Fruit fly (Drosophila melanogaster): ENCODE results near the gene CG12885.

Gene CG12885

dm6 chr3R:27581890-27582487, 61.3 kb downstream of the CG12885 start, which contains the start of gene wdb (continued):
- TF ChIP-seq prd (optimal IDR thresholded peaks at IDR 0.05) (no peak), prd (GFP tag; IDR thresholded peaks at IDR 0.05) (no peak), maf-S (GFP tag; optimal IDR thresholded peaks at IDR 0.05) (peak; percentile 44), CG1792 (GFP tag; optimal IDR thresholded peaks at IDR 0.05) (peak; percentile 6), CG2120 (GFP tag; optimal IDR thresholded peaks at IDR 0.05) (peak; percentile 78), Meics (GFP tag; optimal IDR thresholded peaks at IDR 0.05) (peak; percentile 51), gro (GFP tag; optimal IDR thresholded peaks at IDR 0.05) (no peak), CG12071 (GFP tag; optimal IDR thresholded peaks at IDR 0.05) (no peak), lov (optimal IDR thresholded peaks at IDR 0.05) (no peak), lov (GFP tag; IDR thresholded peaks at IDR 0.05) (no peak), sd (tag; optimal IDR thresholded peaks at IDR 0.05) (no peak), MESR4 (GFP tag; optimal IDR thresholded peaks at IDR 0.05) (peak; percentile 93), CG10274 (GFP tag; optimal IDR thresholded peaks at IDR 0.05) (no peak), CG12659 (GFP tag; optimal IDR thresholded peaks at IDR 0.05) (no peak), CG11695 (GFP tag; IDR thresholded peaks at IDR 0.05) (no peak), CG7928 (GFP tag; optimal IDR thresholded peaks at IDR 0.05) (no peak), CG10147 (GFP tag; optimal IDR thresholded peaks at IDR 0.05) (no peak), CG17612 (GFP tag; IDR thresholded peaks at IDR 0.05) (no peak), CG6683 (GFP tag; optimal IDR thresholded peaks at IDR 0.05) (no peak), CG15696 (tag; optimal IDR thresholded peaks at IDR 0.05) (no peak), CG2712 (tag; optimal IDR thresholded peaks at IDR 0.05) (no peak), Gug (GFP tag; IDR thresholded peaks at IDR 0.05) (peak; percentile 72), CG7372 (GFP tag; IDR thresholded peaks at IDR 0.05) (no peak), CG9727 (GFP tag; optimal IDR thresholded peaks at IDR 0.05) (no peak), tll (GFP tag; optimal IDR thresholded peaks at IDR 0.05) (no peak), ERR (GFP tag; optimal IDR thresholded peaks at IDR 0.05) (peak; percentile 15), Gsc (GFP tag; IDR thresholded peaks at IDR 0.05) (no peak), CG13424 (tag; optimal IDR thresholded peaks at IDR 0.05) (peak; percentile 31), Asciz (GFP tag; optimal IDR thresholded peaks at IDR 0.05) (no peak), sens-2 (GFP tag; IDR thresholded peaks at IDR 0.05) (no peak), CG13123 (GFP tag; optimal IDR thresholded peaks at IDR 0.05) (no peak), Dbx (GFP tag; IDR thresholded peaks at IDR 0.05) (no peak), pnt (GFP tag; optimal IDR thresholded peaks at IDR 0.05) (no peak), luna (GFP tag; optimal IDR thresholded peaks at IDR 0.05) (no peak), bsh (GFP tag; optimal IDR thresholded peaks at IDR 0.05) (peak in 1 of 2 experiments; percentile 33), Tbp (GFP tag; optimal IDR thresholded peaks at IDR 0.05) (no peak), row (GFP tag; IDR thresholded peaks at IDR 0.05) (no peak), peb (GFP tag; IDR thresholded peaks at IDR 0.05) (no peak), ewg (GFP tag; optimal IDR thresholded peaks at IDR 0.05) (no peak), HLH3B (GFP tag; IDR thresholded peaks at IDR 0.05) (no peak), Spps (tag; optimal IDR thresholded peaks at IDR 0.05) (no peak), caup (GFP tag; optimal IDR thresholded peaks at IDR 0.05; ENCODE audit: severe bottlenecking) (no peak), sob (GFP tag; IDR thresholded peaks at IDR 0.05) (no peak), D19A (tag; optimal IDR thresholded peaks at IDR 0.05) (no peak), twi (tag; optimal IDR thresholded peaks at IDR 0.05) (no peak), sqz (GFP tag; optimal IDR thresholded peaks at IDR 0.05) (no peak), disco-r (GFP tag; optimal IDR thresholded peaks at IDR 0.05) (no peak), CG18619 (GFP tag; optimal IDR thresholded peaks at IDR 0.05) (peak; percentile 34), fd96Cb (tag; optimal IDR thresholded peaks at IDR 0.05) (peak; percentile 18), Atf-2 (GFP tag; optimal IDR thresholded peaks at IDR 0.05) (peak; percentile 24), eyg (GFP tag; optimal IDR thresholded peaks at IDR 0.05) (no peak)
